Fruit fly (Drosophila melanogaster) whole organism, embryonic: Measurements from ENCODE around the gene Cdc37.

Experiments used
- ATbp ChIP-seq: fragments of 200-800 bp; sonication (Bioruptor generic); optimal IDR thresholded peaks from 2 replicates; lab custom pipeline; 2017; ENCODE audit warnings: missing biosample characterization, mild to moderate bottlenecking, missing genetic modification characterization, missing genetic modification reagents
- Atf-2 ChIP-seq: fragments of 200-800 bp; sonication (Bioruptor generic); optimal IDR thresholded peaks from 2 replicates; lab custom pipeline; 2016; ENCODE audit warnings: missing biosample characterization, missing genetic modification characterization
- CG10209 ChIP-seq: fragments of 200-800 bp; sonication (Bioruptor generic); optimal IDR thresholded peaks from 3 replicates; lab custom pipeline; 2017; ENCODE audit warnings: missing biosample characterization, mild to moderate bottlenecking, missing genetic modification characterization, missing genetic modification reagents
- CG11695 ChIP-seq: fragments of 200-800 bp; sonication (Bioruptor generic); IDR thresholded peaks from 3 replicates; pipeline ENCODE4 v1.3.6; 2022; ENCODE audit warnings: missing biosample characterization, missing genetic modification characterization
- CG13894 ChIP-seq: fragments of 200-800 bp; sonication (Bioruptor generic); optimal IDR thresholded peaks from 3 replicates; lab custom pipeline; 2018; ENCODE audit warnings: missing biosample characterization, mild to moderate bottlenecking, missing genetic modification characterization, moderate library complexity
- CG14860 ChIP-seq: fragments of 200-800 bp; sonication (Bioruptor generic); IDR thresholded peaks from 3 replicates; pipeline ENCODE4 v1.3.6; 2022; ENCODE audit warnings: missing biosample characterization, missing genetic modification characterization; ENCODE audit not compliant: partially characterized antibody
- CG16779 ChIP-seq: fragments of 200-800 bp; sonication (Bioruptor generic); IDR thresholded peaks from 2 replicates; pipeline ENCODE4 v1.3.6; 2022; ENCODE audit warnings: missing biosample characterization, missing genetic modification characterization
- CG17328 ChIP-seq: fragments of 200-800 bp; sonication (Bioruptor generic); IDR thresholded peaks from 2 replicates; pipeline ENCODE4 v1.3.6; 2022; ENCODE audit warnings: missing biosample characterization, missing genetic modification characterization
- CG2199 ChIP-seq: fragments of 200-800 bp; sonication (Bioruptor generic); IDR thresholded peaks from 3 replicates; pipeline ENCODE4 v1.3.6; 2022; ENCODE audit warnings: missing biosample characterization, missing genetic modification characterization
- CG2678 ChIP-seq: fragments of 200-800 bp; sonication (Bioruptor generic); optimal IDR thresholded peaks from 3 replicates; lab custom pipeline; 2019; ENCODE audit warnings: missing biosample characterization, mild to moderate bottlenecking, missing genetic modification characterization, moderate library complexity
- CG30020 ChIP-seq: fragments of 200-800 bp; optimal IDR thresholded peaks from 2 replicates; lab custom pipeline; 2019; ENCODE audit warnings: missing biosample characterization, mild to moderate bottlenecking, missing genetic modification characterization, moderate library complexity
- CG31224 ChIP-seq: fragments of 200-800 bp; sonication (Bioruptor generic); IDR thresholded peaks from 2 replicates; pipeline ENCODE4 v1.3.6; 2022; ENCODE audit warnings: missing biosample characterization, missing genetic modification characterization
- CG31388 ChIP-seq: fragments of 200-800 bp; sonication (Bioruptor generic); optimal IDR thresholded peaks from 2 replicates; lab custom pipeline; 2016; ENCODE audit warnings: missing biosample characterization, missing genetic modification characterization
- CG32767 ChIP-seq: fragments of 200-800 bp; sonication (Bioruptor generic); IDR thresholded peaks from 2 replicates; pipeline ENCODE4 v1.3.6; 2022; ENCODE audit warnings: missing biosample characterization, missing genetic modification characterization
- CG4424 ChIP-seq: fragments of 200-800 bp; sonication (Bioruptor generic); optimal IDR thresholded peaks from 3 replicates; lab custom pipeline; 2016; ENCODE audit warnings: missing biosample characterization, missing genetic modification characterization
- CG5953 ChIP-seq: fragments of 200-800 bp; sonication (Bioruptor generic); IDR thresholded peaks from 2 replicates; pipeline ENCODE4 v1.3.6; 2022; ENCODE audit warnings: missing biosample characterization, missing genetic modification characterization
- CG7928 ChIP-seq: fragments of 200-800 bp; sonication (Bioruptor generic); optimal IDR thresholded peaks from 2 replicates; lab custom pipeline; 2017; ENCODE audit warnings: missing biosample characterization, mild to moderate bottlenecking, missing genetic modification characterization
- CG7987 ChIP-seq: fragments of 200-800 bp; sonication (Bioruptor generic); optimal IDR thresholded peaks from 2 replicates; lab custom pipeline; 2018; ENCODE audit warnings: missing biosample characterization, mild to moderate bottlenecking, missing genetic modification characterization, moderate library complexity
- Camta ChIP-seq: fragments of 200-800 bp; sonication (Bioruptor generic); optimal IDR thresholded peaks from 2 replicates; lab custom pipeline; 2016; ENCODE audit warnings: missing biosample characterization, missing genetic modification characterization
- CkIIα-i1 ChIP-seq: fragments of 200-800 bp; sonication (Bioruptor generic); IDR thresholded peaks from 2 replicates; pipeline ENCODE4 v1.3.6; 2022; ENCODE audit warnings: missing biosample characterization, missing genetic modification characterization
- CrebB ChIP-seq: fragments of 200-800 bp; sonication (Bioruptor generic); optimal IDR thresholded peaks from 3 replicates; lab custom pipeline; 2018; ENCODE audit warnings: missing biosample characterization, mild to moderate bottlenecking, missing genetic modification characterization
- Deaf1 ChIP-seq: fragments of 200-800 bp; optimal IDR thresholded peaks from 3 replicates; lab custom pipeline; 2019; ENCODE audit warnings: missing biosample characterization, mild to moderate bottlenecking, missing genetic modification characterization, moderate library complexity
- Gug ChIP-seq: fragments of 200-800 bp; sonication (Bioruptor generic); IDR thresholded peaks from 4 replicates; pipeline ENCODE4 v1.3.6; 2022; ENCODE audit warnings: missing biosample characterization, missing genetic modification characterization
- H2.0 ChIP-seq: fragments of 200-800 bp; sonication (Bioruptor generic); IDR thresholded peaks from 2 replicates; pipeline ENCODE4 v1.3.6; 2022; ENCODE audit warnings: missing biosample characterization, missing genetic modification characterization
- HLHmδ ChIP-seq: fragments of 200-800 bp; sonication (Bioruptor generic); optimal IDR thresholded peaks from 2 replicates; lab custom pipeline; 2018; ENCODE audit warnings: missing biosample characterization, mild to moderate bottlenecking, missing genetic modification characterization, moderate library complexity
- Hey ChIP-seq: fragments of 200-800 bp; sonication (Bioruptor generic); optimal IDR thresholded peaks from 3 replicates; lab custom pipeline; 2018; ENCODE audit warnings: missing biosample characterization, mild to moderate bottlenecking, missing genetic modification characterization
- Lim3 ChIP-seq: fragments of 200-800 bp; sonication (Bioruptor generic); IDR thresholded peaks from 2 replicates; pipeline ENCODE4 v1.3.6; 2022; ENCODE audit warnings: missing biosample characterization, missing genetic modification characterization
- NK7.1 ChIP-seq: fragments of 200-800 bp; sonication (Bioruptor generic); optimal IDR thresholded peaks from 3 replicates; lab custom pipeline; 2016; ENCODE audit warnings: missing biosample characterization, missing genetic modification characterization
- Nf-YC ChIP-seq: fragments of 200-800 bp; optimal IDR thresholded peaks from 3 replicates; lab custom pipeline; 2019; ENCODE audit warnings: missing biosample characterization, mild to moderate bottlenecking, missing genetic modification characterization, moderate library complexity
- Usf ChIP-seq: fragments of 200-800 bp; sonication (Bioruptor generic); optimal IDR thresholded peaks from 2 replicates; lab custom pipeline; 2017; ENCODE audit warnings: missing genotype, missing biosample characterization, missing genetic modification characterization
- Xrp1 ChIP-seq: fragments of 200-800 bp; sonication (Bioruptor generic); IDR thresholded peaks from 2 replicates; pipeline ENCODE4 v1.3.6; 2022; ENCODE audit warnings: missing biosample characterization, missing genetic modification characterization
- dan ChIP-seq: fragments of 200-800 bp; sonication (Bioruptor generic); IDR thresholded peaks from 2 replicates; pipeline ENCODE4 v1.3.6; 2022; ENCODE audit warnings: missing biosample characterization, missing genetic modification characterization
- disco-r ChIP-seq: fragments of 200-800 bp; sonication (Bioruptor generic); optimal IDR thresholded peaks from 2 replicates; lab custom pipeline; 2016; ENCODE audit warnings: missing biosample characterization, missing genetic modification characterization
- fd96Cb ChIP-seq: fragments of 200-800 bp; sonication (Bioruptor generic); optimal IDR thresholded peaks from 2 replicates; lab custom pipeline; 2018; ENCODE audit warnings: missing biosample characterization, mild to moderate bottlenecking, missing genetic modification characterization, moderate library complexity
- grau ChIP-seq: fragments of 200-800 bp; optimal IDR thresholded peaks from 3 replicates; lab custom pipeline; 2019; ENCODE audit warnings: missing biosample characterization, mild to moderate bottlenecking, missing genetic modification characterization, moderate library complexity
- gro ChIP-seq: fragments of 200-800 bp; sonication (Bioruptor generic); optimal IDR thresholded peaks from 2 replicates; lab custom pipeline; 2016; ENCODE audit warnings: missing biosample characterization, missing genetic modification characterization
- gt ChIP-seq: fragments of 200-800 bp; sonication (Bioruptor generic); IDR thresholded peaks from 2 replicates; pipeline ENCODE4 v1.3.6; 2022; ENCODE audit warnings: missing biosample characterization, missing genetic modification characterization
- ham ChIP-seq: fragments of 200-800 bp; sonication (Bioruptor generic); IDR thresholded peaks from 2 replicates; pipeline ENCODE4 v1.3.6; 2022; ENCODE audit warnings: missing biosample characterization, missing genetic modification characterization
- hbn ChIP-seq: fragments of 200-800 bp; sonication (Bioruptor generic); IDR thresholded peaks from 2 replicates; pipeline ENCODE4 v1.3.6; 2022; ENCODE audit warnings: missing biosample characterization, missing genetic modification characterization; ENCODE audit not compliant: partially characterized antibody
- kah ChIP-seq: fragments of 200-800 bp; sonication (Bioruptor generic); optimal IDR thresholded peaks from 2 replicates; lab custom pipeline; 2018; ENCODE audit warnings: missing biosample characterization, mild to moderate bottlenecking, missing genetic modification characterization
- lola ChIP-seq, 3 experiments: fragments of >200 bp in 2 of 3; fragments of 200-800 bp in 1 of 3; sonication (Bioruptor generic) in 1 of 3; optimal IDR thresholded peaks; 2 replicates each; lab custom pipeline; 2017 to 2019; ENCODE audit warnings: missing biosample characterization in 3 of 3, missing genetic modification characterization in 3 of 3, mild to moderate bottlenecking in 1 of 3, moderate library complexity in 1 of 3
- lov ChIP-seq, 2 experiments: fragments of 200-800 bp in 1 of 2; fragments of >200 bp in 1 of 2; sonication (Bioruptor generic) in 1 of 2; IDR thresholded peaks in 1 of 2; optimal IDR thresholded peaks in 1 of 2; 2 replicates in 1 of 2; 3 replicates in 1 of 2; pipeline versions ENCODE4 v1.3.6 to Lab custom; 2017 to 2022; ENCODE audit warnings: missing biosample characterization in 1 of 2, missing genetic modification characterization in 1 of 2
- mirr ChIP-seq: fragments of 200-800 bp; sonication (Bioruptor generic); optimal IDR thresholded peaks from 3 replicates; lab custom pipeline; 2018; ENCODE audit warnings: missing biosample characterization, mild to moderate bottlenecking, missing genetic modification characterization
- salm ChIP-seq: fragments of 200-800 bp; sonication (Bioruptor generic); optimal IDR thresholded peaks from 2 replicates; lab custom pipeline; 2018; ENCODE audit warnings: missing biosample characterization, mild to moderate bottlenecking, missing genetic modification characterization
- sd ChIP-seq: fragments of 200-800 bp; sonication (Bioruptor generic); optimal IDR thresholded peaks from 3 replicates; lab custom pipeline; 2018; ENCODE audit warnings: missing biosample characterization, mild to moderate bottlenecking, missing genetic modification characterization, moderate library complexity
- sob ChIP-seq: fragments of 200-800 bp; sonication (Bioruptor generic); IDR thresholded peaks from 2 replicates; pipeline ENCODE4 v1.3.6; 2022; ENCODE audit warnings: missing biosample characterization, missing genetic modification characterization
- ssp ChIP-seq: fragments of 200-800 bp; sonication (Bioruptor generic); IDR thresholded peaks from 2 replicates; pipeline ENCODE4 v1.3.6; 2022; ENCODE audit warnings: missing biosample characterization, missing genetic modification characterization
- tap ChIP-seq: fragments of 200-800 bp; optimal IDR thresholded peaks from 3 replicates; lab custom pipeline; 2019; ENCODE audit warnings: missing biosample characterization, mild to moderate bottlenecking, missing genetic modification characterization, moderate library complexity
- wdn ChIP-seq: fragments of 200-800 bp; sonication (Bioruptor generic); IDR thresholded peaks from 2 replicates; pipeline ENCODE4 v1.3.6; 2022; ENCODE audit warnings: missing biosample characterization, missing genetic modification characterization

Cdc37 gene

dm6 chr3L:1794164-1794942 lies 839 bp upstream of the Cdc37 start (continued):
- TF ChIP-seq sd (tag; lab: Kevin White, UChicago) (peak; percentile 91), CG13894 (tag; lab: Kevin White, UChicago) (peak; percentile 74), CG16779 (GFP tag; lab: Robert Waterston, UW) (no peak), Deaf1 (no peak), Lim3 (GFP tag; lab: Robert Waterston, UW) (no peak), tap (tag; lab: Kevin White, UChicago) (no peak), grau (tag; lab: Kevin White, UChicago) (peak; percentile 3), lov (optimal IDR thresholded peaks at IDR 0.05; lab: Kevin White, UChicago) (peak; percentile 71), lov (GFP tag; IDR thresholded peaks at IDR 0.05; lab: Robert Waterston, UW) (peak; percentile 54; the same call in 1 of the 3 replicates), hbn (no peak), ham (no peak), HLHmδ (GFP tag; lab: Kevin White, UChicago) (peak; percentile 26), disco-r (no peak), Atf-2 (no peak), CG10209 (no peak), Gug (GFP tag; lab: Robert Waterston, UW) (no peak), wdn (GFP tag; lab: Robert Waterston, UW) (0 out of 2 replicates have a peak, but pooled peaks have one; percentile 44), CG2199 (peak; percentile 41; the same call in 2 of the 3 replicates), CG32767 (peak; percentile 11; the same call in 1 of the 2 replicates), gro (GFP tag; lab: Kevin White, UChicago) (peak; percentile 40), CG7987 (GFP tag; lab: Kevin White, UChicago) (peak; percentile 55), CG14860 (GFP tag; lab: Robert Waterston, UW) (no peak), dan (GFP tag; lab: Robert Waterston, UW) (no peak), sob (peak; percentile 61; the same call in 1 of the 2 replicates), CG11695 (peak; percentile 63; the same call in 1 of the 3 replicates), CG31224 (no peak), Nf-YC (no peak), CG5953 (no peak), gt (GFP tag; lab: Robert Waterston, UW) (no peak), mirr (GFP tag; lab: Kevin White, UChicago) (peak; percentile 97), NK7.1 (GFP tag; lab: Kevin White, UChicago) (no peak), CG30020 (tag; lab: Kevin White, UChicago) (no peak), CG4424 (GFP tag; lab: Kevin White, UChicago) (no peak), Xrp1 (peak; percentile 31; the same call in 1 of the 2 replicates), CG7928 (GFP tag; lab: Kevin White, UChicago) (peak; percentile 73), ATbp (GFP tag; lab: Kevin White, UChicago) (no peak), ssp (GFP tag; lab: Robert Waterston, UW) (no peak), fd96Cb (no peak), Hey (tag; lab: Kevin White, UChicago) (peak; percentile 49), salm (tag; lab: Kevin White, UChicago) (peak; percentile 52), CrebB (tag; lab: Kevin White, UChicago) (peak; percentile 47), CG31388 (GFP tag; lab: Kevin White, UChicago) (no peak), Usf (GFP tag; lab: Kevin White, UChicago) (no peak), kah (GFP tag; lab: Kevin White, UChicago) (peak; percentile 9), CG2678 (tag; lab: Kevin White, UChicago) (peak; percentile 42), Camta (GFP tag; lab: Kevin White, UChicago) (no peak), H2.0 (GFP tag; lab: Robert Waterston, UW) (peak; percentile 18; the same call in 1 of the 2 replicates), CG17328 (GFP tag; lab: Robert Waterston, UW) (no peak), lola (GFP tag; optimal IDR thresholded peaks at IDR 0.05; lab: Kevin White, UChicago) (no peak), CkIIα-i1 (GFP tag; lab: Robert Waterston, UW) (no peak)
